Fruit fly (Drosophila melanogaster): Measurements from ENCODE around the gene Imp.

DNA sequence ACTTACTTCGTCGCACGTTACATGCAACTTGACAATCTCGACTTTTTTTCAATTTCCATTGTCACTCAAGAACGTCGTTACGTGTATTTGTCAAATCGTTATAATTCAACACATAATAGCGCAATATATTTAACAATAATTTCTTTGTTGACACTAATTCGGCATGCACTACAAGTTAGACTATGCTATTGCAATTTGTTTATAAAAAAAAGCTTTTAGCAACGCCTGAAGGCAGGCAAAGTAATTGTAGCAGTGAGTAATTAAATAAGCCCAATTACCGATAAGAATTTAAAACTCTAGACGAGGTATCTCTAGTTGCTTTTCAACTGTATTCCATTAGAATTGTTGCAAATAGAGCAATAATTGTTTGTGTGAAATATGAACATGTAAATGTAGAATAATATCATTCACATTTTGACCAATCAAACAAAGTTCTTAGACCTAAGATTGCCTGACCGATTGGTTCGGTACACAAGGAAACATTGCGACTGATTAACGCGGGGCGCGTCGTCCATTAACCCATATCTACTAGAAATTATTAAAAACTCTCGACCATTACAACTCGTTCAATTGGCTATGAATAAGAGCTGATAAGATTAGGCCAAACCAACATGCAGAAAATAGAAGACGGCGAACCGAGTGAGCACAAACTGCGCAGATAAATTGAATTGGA is 17.0 kb upstream of the Imp start:
- TF ChIP-seq CG7372 (GFP tag; IDR thresholded peaks at IDR 0.05) (no peak), CG2120 (GFP tag; optimal IDR thresholded peaks at IDR 0.05) (no peak), CG15011 (GFP tag; optimal IDR thresholded peaks at IDR 0.05) (no peak), bowl (GFP tag; IDR thresholded peaks at IDR 0.05) (no peak), CG18262 (tag; optimal IDR thresholded peaks at IDR 0.05) (no peak), esg (GFP tag; conservative IDR thresholded peaks at IDR 0.05) (no peak), HLH3B (GFP tag; IDR thresholded peaks at IDR 0.05) (no peak), sqz (GFP tag; optimal IDR thresholded peaks at IDR 0.05) (no peak), CG3726 (GFP tag; IDR thresholded peaks at IDR 0.05) (no peak), pan (optimal IDR thresholded peaks at IDR 0.05) (no peak), pan (GFP tag; optimal IDR thresholded peaks at IDR 0.05 in 1 of 2, IDR thresholded peaks at IDR 0.05 in 1 of 2) (no peak), CG14014 (GFP tag; IDR thresholded peaks at IDR 0.05) (no peak), sr (GFP tag; IDR thresholded peaks at IDR 0.05) (no peak)
